Fruit fly (Drosophila melanogaster) whole organism, pupa: ENCODE measurements around the gene Ugt301D1.

ENCODE experiments used
- CG10348 ChIP-seq: fragments of 200-800 bp; sonication (Bioruptor generic); IDR thresholded peaks from 2 replicates; pipeline ENCODE4 v1.3.6; 2022; ENCODE audit warnings: missing biosample characterization, missing genetic modification characterization
- CG12605 ChIP-seq: fragments of 200-800 bp; sonication (Bioruptor generic); IDR thresholded peaks from 2 replicates; pipeline ENCODE4 v1.3.6; 2022; ENCODE audit warnings: missing biosample characterization, missing genetic modification characterization
- CG13204 ChIP-seq: fragments of 200-800 bp; sonication (Bioruptor generic); optimal IDR thresholded peaks from 2 replicates; lab custom pipeline; 2018; ENCODE audit warnings: missing biosample characterization, mild to moderate bottlenecking, missing genetic modification characterization, moderate library complexity
- CG14655 ChIP-seq: fragments of 200-800 bp; sonication (Bioruptor generic); optimal IDR thresholded peaks from 3 replicates; lab custom pipeline; 2017; ENCODE audit warnings: mild to moderate bottlenecking, missing biosample characterization, missing genetic modification reagents, missing genetic modification characterization
- CG15710 ChIP-seq: fragments of 200-800 bp; sonication (Bioruptor generic); optimal IDR thresholded peaks from 2 replicates; lab custom pipeline; 2018; ENCODE audit warnings: missing biosample characterization, mild to moderate bottlenecking, missing genetic modification characterization, moderate library complexity
- CG17806 ChIP-seq: fragments of 200-800 bp; sonication (Bioruptor generic); optimal IDR thresholded peaks from 2 replicates; lab custom pipeline; 2018; ENCODE audit warnings: missing biosample characterization, mild to moderate bottlenecking, missing genetic modification characterization, moderate library complexity
- CG32121 ChIP-seq: fragments of 200-800 bp; sonication (Bioruptor generic); IDR thresholded peaks from 2 replicates; pipeline ENCODE4 v1.3.6; 2022; ENCODE audit warnings: missing biosample characterization, missing genetic modification characterization
- CG34367 ChIP-seq: fragments of 200-800 bp; sonication (Bioruptor generic); optimal IDR thresholded peaks from 2 replicates; lab custom pipeline; 2018; ENCODE audit warnings: missing biosample characterization, mild to moderate bottlenecking, missing genetic modification characterization
- CG4496 ChIP-seq: fragments of 200-800 bp; sonication (Bioruptor generic); IDR thresholded peaks from 3 replicates; pipeline ENCODE4 v1.3.6; 2022; ENCODE audit warnings: missing biosample characterization, missing genetic modification characterization
- CG8159 ChIP-seq: fragments of 200-800 bp; sonication (Bioruptor generic); optimal IDR thresholded peaks from 3 replicates; lab custom pipeline; 2018; ENCODE audit warnings: missing biosample characterization, mild to moderate bottlenecking, missing genetic modification characterization, moderate library complexity
- CG8301 ChIP-seq: fragments of 200-800 bp; sonication (Bioruptor generic); optimal IDR thresholded peaks from 2 replicates; lab custom pipeline; 2018; ENCODE audit warnings: missing biosample characterization, mild to moderate bottlenecking, missing genetic modification characterization
- CG9948 ChIP-seq: fragments of 200-800 bp; sonication (Bioruptor generic); optimal IDR thresholded peaks from 2 replicates; lab custom pipeline; 2018; ENCODE audit warnings: missing biosample characterization, mild to moderate bottlenecking, missing genetic modification characterization, moderate library complexity
- D1 ChIP-seq: fragments of 200-800 bp; sonication (Bioruptor generic); optimal IDR thresholded peaks from 2 replicates; lab custom pipeline; 2018; ENCODE audit warnings: missing biosample characterization, mild to moderate bottlenecking, missing genetic modification characterization, moderate library complexity
- EcR ChIP-seq: fragments of 200-800 bp; sonication (Bioruptor generic); optimal IDR thresholded peaks from 3 replicates; lab custom pipeline; 2019; ENCODE audit warnings: missing biosample characterization, missing genetic modification characterization, mild to moderate bottlenecking, moderate library complexity, missing genetic modification reagents
- Ets98B ChIP-seq: fragments of 200-800 bp; sonication (Bioruptor generic); IDR thresholded peaks from 2 replicates; pipeline ENCODE4 v1.3.6; 2022; ENCODE audit warnings: missing biosample characterization, missing genetic modification characterization
- Pif1A ChIP-seq: fragments of 200-800 bp; sonication (Bioruptor generic); optimal IDR thresholded peaks from 3 replicates; lab custom pipeline; 2016; ENCODE audit warnings: missing biosample characterization, missing genetic modification characterization
- Pif1B ChIP-seq: fragments of 200-800 bp; sonication (Bioruptor generic); optimal IDR thresholded peaks from 3 replicates; lab custom pipeline; 2016; ENCODE audit warnings: missing biosample characterization, missing genetic modification characterization
- Snoo ChIP-seq: fragments of 200-800 bp; sonication (Bioruptor generic); optimal IDR thresholded peaks from 3 replicates; lab custom pipeline; 2017; ENCODE audit warnings: missing biosample characterization, mild to moderate bottlenecking, missing genetic modification characterization, inconsistent platforms
- fd96Ca ChIP-seq: fragments of 200-800 bp; sonication (Bioruptor generic); IDR thresholded peaks from 3 replicates; pipeline ENCODE4 v1.3.6; 2022; ENCODE audit warnings: missing biosample characterization, missing genetic modification characterization
- gl ChIP-seq: fragments of 200-800 bp; sonication (Bioruptor generic); optimal IDR thresholded peaks from 2 replicates; lab custom pipeline; 2018; ENCODE audit warnings: missing biosample characterization, mild to moderate bottlenecking, missing genetic modification characterization
- rn ChIP-seq: fragments of 200-800 bp; sonication (Bioruptor generic); IDR thresholded peaks from 2 replicates; pipeline ENCODE4 v1.3.6; 2022; ENCODE audit warnings: missing biosample characterization, missing genetic modification characterization

Gene Ugt301D1

DNA sequence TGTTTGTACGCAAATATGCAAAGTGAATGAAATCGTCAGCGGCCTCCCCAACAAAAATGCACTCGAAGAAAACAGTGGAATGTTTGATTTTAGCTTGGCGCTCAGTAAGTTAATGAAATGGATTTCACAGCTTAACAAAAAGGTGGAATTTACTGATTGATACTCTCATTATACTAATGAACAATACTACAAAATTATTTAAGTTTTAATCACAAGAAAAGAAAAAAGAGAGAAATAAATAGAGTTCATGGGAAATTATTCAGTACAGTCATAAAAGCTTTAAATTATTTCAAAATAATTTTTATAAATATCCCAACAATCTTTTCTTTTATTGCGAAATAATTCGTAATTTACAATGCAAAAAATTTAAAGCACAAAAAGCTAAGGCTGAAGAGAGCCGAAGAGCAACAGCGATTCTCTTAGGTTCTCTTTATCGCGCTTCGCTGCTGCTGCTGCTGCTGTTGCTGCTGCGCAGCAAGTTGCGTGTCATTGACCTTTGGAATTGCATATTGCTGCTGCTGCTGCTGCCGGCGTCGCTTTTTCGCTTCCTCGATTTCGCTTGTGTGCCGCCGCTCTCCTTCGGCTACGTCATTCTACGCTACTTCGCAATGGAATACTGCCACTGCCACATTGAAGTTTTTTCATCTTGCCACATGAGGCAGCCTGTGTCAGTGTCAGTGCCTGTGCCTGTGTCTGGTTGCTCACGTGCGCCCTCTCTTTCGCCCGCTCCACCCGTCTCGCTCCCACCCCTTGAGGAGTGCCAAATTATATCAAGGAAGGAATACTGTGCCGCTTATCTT, 43.8 kb upstream of the Ugt301D1 start:
- TF ChIP-seq CG14655 (GFP tag; lab: Kevin White, UChicago) (peak; percentile 83), CG32121 (GFP tag; lab: Robert Waterston, UW) (no peak; the same call in none of the 2 replicates), Pif1B (GFP tag; lab: Kevin White, UChicago) (peak; percentile 73), CG4496 (GFP tag; lab: Robert Waterston, UW) (peak; percentile 25; the same call in 1 of the 3 replicates), D1 (tag; lab: Kevin White, UChicago) (peak; percentile 84), Pif1A (GFP tag; lab: Kevin White, UChicago) (peak; percentile 65), CG10348 (GFP tag; lab: Robert Waterston, UW) (no peak), rn (GFP tag; lab: Robert Waterston, UW) (no peak), CG17806 (tag; lab: Kevin White, UChicago) (peak; percentile 56), Snoo (tag; lab: Kevin White, UChicago) (peak; percentile 83), EcR (GFP tag; lab: Kevin White, UChicago) (peak; percentile 98), CG8159 (peak; percentile 70), Ets98B (no peak; the same call in 1 of the 2 replicates), CG12605 (0 out of 2 replicates have a peak, but pooled peaks have one; percentile 24), CG8301 (tag; lab: Kevin White, UChicago) (peak; percentile 74), CG34367 (peak; percentile 20), CG15710 (tag; lab: Kevin White, UChicago) (peak; percentile 53), fd96Ca (GFP tag; lab: Robert Waterston, UW) (0 out of 3 replicates have a peak, but pooled peaks have one; percentile 38), CG13204 (GFP tag; lab: Kevin White, UChicago) (peak; percentile 19), gl (tag; lab: Kevin White, UChicago) (no peak), CG9948 (tag; lab: Kevin White, UChicago) (peak; percentile 70)

DNA sequence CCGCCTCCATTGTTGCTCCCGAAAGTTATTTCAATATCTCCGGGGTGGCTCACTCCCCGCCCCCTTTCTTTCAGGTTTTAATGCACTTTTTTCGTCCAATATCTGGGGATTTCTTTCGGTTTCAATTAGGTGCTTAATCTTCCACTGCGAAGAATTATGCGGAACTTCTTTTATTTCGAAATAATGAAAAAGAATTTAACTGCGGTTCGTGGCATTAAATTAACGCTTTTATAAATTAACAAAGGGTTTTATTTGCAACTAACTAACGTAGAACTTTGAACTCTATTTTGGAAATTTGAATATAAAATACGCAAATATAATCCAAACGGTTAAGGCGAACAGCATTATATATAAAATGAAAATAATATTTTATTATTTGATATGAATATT, 43.2 kb upstream of the Ugt301D1 start:
- TF ChIP-seq CG9948 (tag; lab: Kevin White, UChicago) = peak; percentile 41
- no peak for TF ChIP-seq CG32121 (GFP tag; lab: Robert Waterston, UW)
- TF ChIP-seq EcR (GFP tag; lab: Kevin White, UChicago) = no peak
- TF ChIP-seq Pif1A (GFP tag; lab: Kevin White, UChicago) = no peak
- TF ChIP-seq D1 (tag; lab: Kevin White, UChicago) = no peak
- peak; percentile 20 for TF ChIP-seq CG15710 (tag; lab: Kevin White, UChicago)
- TF ChIP-seq CG17806 (tag; lab: Kevin White, UChicago) = peak; percentile 38
- peak; percentile 66 for TF ChIP-seq Snoo (tag; lab: Kevin White, UChicago)
- peak; percentile 63 for TF ChIP-seq CG14655 (GFP tag; lab: Kevin White, UChicago)
- no peak for TF ChIP-seq fd96Ca (GFP tag; lab: Robert Waterston, UW)
- TF ChIP-seq rn (GFP tag; lab: Robert Waterston, UW) = no peak
- no peak for TF ChIP-seq CG12605
- TF ChIP-seq CG4496 (GFP tag; lab: Robert Waterston, UW) = 0 out of 3 replicates have a peak, but pooled peaks have one; percentile 23
- no peak for TF ChIP-seq CG13204 (GFP tag; lab: Kevin White, UChicago)
- TF ChIP-seq CG8301 (tag; lab: Kevin White, UChicago) = peak; percentile 51
- peak; percentile 56 for TF ChIP-seq CG8159
- no peak for TF ChIP-seq Ets98B
- TF ChIP-seq CG34367 = peak; percentile 16
- no peak for TF ChIP-seq CG10348 (GFP tag; lab: Robert Waterston, UW)
- no peak for TF ChIP-seq gl (tag; lab: Kevin White, UChicago)
- peak; percentile 44 for TF ChIP-seq Pif1B (GFP tag; lab: Kevin White, UChicago)

DNA sequence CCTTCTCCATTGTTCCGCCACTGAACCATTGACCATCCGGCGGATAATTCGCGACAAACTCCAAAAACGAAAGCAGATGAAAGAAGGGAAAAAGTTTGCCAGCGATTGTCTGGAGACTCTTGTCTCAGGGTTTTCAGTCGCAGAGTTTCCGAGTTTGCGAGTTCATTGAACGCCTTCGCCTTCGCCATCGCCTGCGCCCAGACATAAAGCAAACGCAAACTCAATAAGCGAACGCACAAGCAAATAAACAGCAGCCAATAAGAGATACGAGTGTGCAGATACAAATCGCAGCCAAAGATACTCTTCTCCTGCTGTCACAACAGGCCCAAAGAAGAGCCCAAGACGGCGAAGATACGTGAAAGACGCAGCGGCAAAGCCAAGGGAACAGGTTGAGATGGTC, 42.7 kb upstream of the Ugt301D1 start:
- TF ChIP-seq fd96Ca (GFP tag; lab: Robert Waterston, UW) = 0 out of 3 replicates have a peak, but pooled peaks have one; percentile 10
- peak; percentile 77 for TF ChIP-seq EcR (GFP tag; lab: Kevin White, UChicago)
- TF ChIP-seq CG32121 (GFP tag; lab: Robert Waterston, UW) = no peak

DNA sequence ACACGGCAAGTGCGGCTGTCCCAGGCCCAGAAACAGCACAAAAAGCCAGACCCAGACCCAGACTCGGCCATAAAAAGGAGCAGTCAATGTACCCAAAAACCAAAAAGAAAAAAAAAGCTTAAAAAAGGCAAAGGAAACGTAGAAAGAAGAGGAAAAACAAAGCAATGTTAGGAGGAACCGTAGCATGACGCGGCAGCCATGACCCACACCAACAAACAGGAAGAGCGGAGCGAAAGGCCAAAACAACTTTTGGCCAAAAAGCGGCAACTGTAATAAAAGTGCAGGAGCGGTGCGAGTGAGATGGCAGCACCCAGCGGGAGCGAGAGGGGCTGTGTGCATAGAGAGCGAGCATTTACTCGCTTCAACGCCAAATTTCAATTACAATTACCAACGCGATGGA, 41.9 kb upstream of the Ugt301D1 start:
- TF ChIP-seq rn (GFP tag; lab: Robert Waterston, UW) (no peak; the same call in 1 of the 2 replicates), EcR (GFP tag; lab: Kevin White, UChicago) (peak; percentile 33), CG9948 (tag; lab: Kevin White, UChicago) (no peak), CG15710 (tag; lab: Kevin White, UChicago) (no peak), CG14655 (GFP tag; lab: Kevin White, UChicago) (no peak), Pif1B (GFP tag; lab: Kevin White, UChicago) (no peak), CG8159 (no peak), CG4496 (GFP tag; lab: Robert Waterston, UW) (peak; percentile 56; the same call in 2 of the 3 replicates), CG34367 (no peak), Ets98B (no peak), Pif1A (GFP tag; lab: Kevin White, UChicago) (peak; percentile 31), CG32121 (GFP tag; lab: Robert Waterston, UW) (no peak), CG12605 (peak; percentile 31; the same call in 1 of the 2 replicates), CG13204 (GFP tag; lab: Kevin White, UChicago) (peak; percentile 37), D1 (tag; lab: Kevin White, UChicago) (no peak), CG10348 (GFP tag; lab: Robert Waterston, UW) (no peak), fd96Ca (GFP tag; lab: Robert Waterston, UW) (peak; percentile 63; the same call in 1 of the 3 replicates)

DNA sequence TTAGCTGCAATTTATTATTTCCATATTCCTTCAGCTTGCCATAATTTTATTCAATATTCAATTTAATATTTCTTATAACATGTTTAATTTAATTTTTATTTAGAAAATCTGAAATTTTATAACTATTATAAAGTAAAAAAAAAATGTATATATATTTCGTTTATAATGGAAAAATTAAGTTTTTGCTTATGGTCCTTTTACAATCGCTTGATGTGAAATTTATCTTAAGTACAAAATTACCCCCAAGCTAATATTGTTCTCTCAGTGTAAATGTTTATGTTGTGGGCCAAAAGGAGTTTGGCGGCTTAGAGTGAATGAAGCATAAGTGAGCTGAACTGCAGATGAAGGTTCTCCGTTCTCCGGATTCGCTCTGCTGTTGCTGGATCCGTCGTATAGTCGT, 41.4 kb upstream of the Ugt301D1 start:
- TF ChIP-seq CG13204 (GFP tag; lab: Kevin White, UChicago) (no peak), CG17806 (tag; lab: Kevin White, UChicago) (peak; percentile 67), CG10348 (GFP tag; lab: Robert Waterston, UW) (no peak), Snoo (tag; lab: Kevin White, UChicago) (peak; percentile 45), D1 (tag; lab: Kevin White, UChicago) (peak; percentile 63), CG4496 (GFP tag; lab: Robert Waterston, UW) (peak; percentile 7; the same call in 1 of the 3 replicates), gl (tag; lab: Kevin White, UChicago) (no peak), CG34367 (peak; percentile 41), Pif1B (GFP tag; lab: Kevin White, UChicago) (no peak), Ets98B (no peak), EcR (GFP tag; lab: Kevin White, UChicago) (no peak), Pif1A (GFP tag; lab: Kevin White, UChicago) (no peak), CG14655 (GFP tag; lab: Kevin White, UChicago) (peak; percentile 70), CG32121 (GFP tag; lab: Robert Waterston, UW) (no peak), CG9948 (tag; lab: Kevin White, UChicago) (peak; percentile 74), rn (GFP tag; lab: Robert Waterston, UW) (0 out of 2 replicates have a peak, but pooled peaks have one; percentile 12), CG12605 (no peak), CG15710 (tag; lab: Kevin White, UChicago) (peak; percentile 58), CG8159 (peak; percentile 80), fd96Ca (GFP tag; lab: Robert Waterston, UW) (no peak; the same call in 2 of the 3 replicates), CG8301 (tag; lab: Kevin White, UChicago) (peak; percentile 48)
